In the genomic region with DNA sequence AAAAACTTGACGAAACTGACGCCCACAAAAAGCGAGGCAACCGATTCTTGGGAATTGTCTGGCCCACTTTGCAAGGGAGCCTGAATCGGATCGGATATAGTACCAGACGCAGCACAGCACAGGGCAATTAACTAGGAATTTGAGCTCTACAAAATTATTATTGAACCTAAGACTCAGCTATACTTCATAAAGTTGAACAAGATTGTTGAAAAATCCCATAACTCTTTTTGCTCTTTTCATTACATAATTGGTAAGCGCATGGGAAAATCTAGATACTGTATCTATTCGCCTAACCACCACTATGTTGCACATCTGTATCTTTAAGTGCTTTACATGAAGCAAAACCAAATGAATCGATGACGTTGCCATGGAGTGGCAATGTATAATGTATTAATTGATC, we compare ENCODE assay signal across 1 fruit fly cellular context.
TF ChIP-seq lines count a peak whose summit lies in the region.

No protein-coding gene starts in this region.

TF ChIP-seq in whole organism, embryonic, 481 proteins besides CTCF, POLR2A, EP300 and RAD21 (continued from another document and continues in another):
- TF ChIP-seq E2f2 (GFP tag; IDR thresholded peaks at IDR 0.05; lab: Robert Waterston, UW) = peak; percentile 43; the same call in 1 of the 2 replicates
- TF ChIP-seq TFAM (GFP tag; optimal IDR thresholded peaks at IDR 0.05; lab: Kevin White, UChicago) = no peak
- no peak for TF ChIP-seq CG10565 (GFP tag; optimal IDR thresholded peaks at IDR 0.05; lab: Kevin White, UChicago)
- TF ChIP-seq ap (GFP tag; IDR thresholded peaks at IDR 0.05; lab: Robert Waterston, UW) = peak; percentile 70
- no peak for TF ChIP-seq Poxn (GFP tag; IDR thresholded peaks at IDR 0.05; lab: Robert Waterston, UW)
- peak; percentile 79 for TF ChIP-seq fd96Cb (tag; optimal IDR thresholded peaks at IDR 0.05; lab: Kevin White, UChicago)
- no peak for TF ChIP-seq CG34224 (GFP tag; IDR thresholded peaks at IDR 0.05; lab: Robert Waterston, UW; ENCODE audit: partially characterized antibody)
- TF ChIP-seq ash1 (GFP tag; optimal IDR thresholded peaks at IDR 0.05; lab: Kevin White, UChicago) = no peak
- TF ChIP-seq CG2202 (tag; optimal IDR thresholded peaks at IDR 0.05; lab: Kevin White, UChicago) = peak; percentile 57
- TF ChIP-seq CG12391 (tag; optimal IDR thresholded peaks at IDR 0.05; lab: Kevin White, UChicago) = peak; percentile 76
- TF ChIP-seq Fer1 (GFP tag; optimal IDR thresholded peaks at IDR 0.05; lab: Kevin White, UChicago) = peak; percentile 57
- TF ChIP-seq CG1603 (tag; optimal IDR thresholded peaks at IDR 0.05; lab: Kevin White, UChicago) = peak; percentile 91
- no peak for TF ChIP-seq h (optimal IDR thresholded peaks at IDR 0.05; lab: Kevin White, UChicago)
- peak; percentile 72; the same call in 1 of the 2 replicates for TF ChIP-seq CG14014 (GFP tag; IDR thresholded peaks at IDR 0.05; lab: Robert Waterston, UW)
- TF ChIP-seq Xrp1 (GFP tag; IDR thresholded peaks at IDR 0.05; lab: Robert Waterston, UW) = peak; percentile 84
- TF ChIP-seq btn (GFP tag; optimal IDR thresholded peaks at IDR 0.05; lab: Kevin White, UChicago) = peak; percentile 73
- peak; percentile 66 for TF ChIP-seq Oaz (GFP tag; IDR thresholded peaks at IDR 0.05; lab: Robert Waterston, UW)
- TF ChIP-seq CG13287 (GFP tag; IDR thresholded peaks at IDR 0.05; lab: Robert Waterston, UW; ENCODE audit: partially characterized antibody) = no peak
- peak; percentile 50 for TF ChIP-seq CG18619 (GFP tag; optimal IDR thresholded peaks at IDR 0.05; lab: Kevin White, UChicago)
- peak; percentile 65 for TF ChIP-seq H15 (GFP tag; IDR thresholded peaks at IDR 0.05; lab: Robert Waterston, UW)
- peak; percentile 53 for TF ChIP-seq CG14965 (GFP tag; optimal IDR thresholded peaks at IDR 0.05; lab: Kevin White, UChicago; ENCODE audit: borderline replicate concordance)
- TF ChIP-seq CG31388 (GFP tag; optimal IDR thresholded peaks at IDR 0.05; lab: Kevin White, UChicago) = no peak
- TF ChIP-seq BEAF-32 (GFP tag; optimal IDR thresholded peaks at IDR 0.05; lab: Kevin White, UChicago) = no peak
- TF ChIP-seq CG2120 (GFP tag; optimal IDR thresholded peaks at IDR 0.05; lab: Kevin White, UChicago) = peak; percentile 33
- TF ChIP-seq bowl (GFP tag; IDR thresholded peaks at IDR 0.05; lab: Robert Waterston, UW) = no peak
- no peak for TF ChIP-seq knrl (GFP tag; IDR thresholded peaks at IDR 0.05; lab: Robert Waterston, UW; ENCODE audit: partially characterized antibody)
- peak; percentile 30 for TF ChIP-seq tup (GFP tag; optimal IDR thresholded peaks at IDR 0.05; lab: Kevin White, UChicago)
- no peak for TF ChIP-seq CG10321 (GFP tag; IDR thresholded peaks at IDR 0.05; lab: Robert Waterston, UW)
- no peak for TF ChIP-seq dan (GFP tag; IDR thresholded peaks at IDR 0.05; lab: Robert Waterston, UW)
- TF ChIP-seq Hsf (GFP tag; optimal IDR thresholded peaks at IDR 0.05; lab: Kevin White, UChicago) = peak; percentile 68
- TF ChIP-seq CG6813 (GFP tag; optimal IDR thresholded peaks at IDR 0.05; lab: Kevin White, UChicago) = peak; percentile 61
- TF ChIP-seq CG9437 (GFP tag; optimal IDR thresholded peaks at IDR 0.05; lab: Kevin White, UChicago) = peak; percentile 65
- TF ChIP-seq ci (GFP tag; IDR thresholded peaks at IDR 0.05; lab: Robert Waterston, UW) = peak; percentile 94
- no peak for TF ChIP-seq lov (optimal IDR thresholded peaks at IDR 0.05; lab: Kevin White, UChicago)
- peak; percentile 67; the same call in 2 of the 3 replicates for TF ChIP-seq lov (GFP tag; IDR thresholded peaks at IDR 0.05; lab: Robert Waterston, UW)
- TF ChIP-seq CG4282 (GFP tag; optimal IDR thresholded peaks at IDR 0.05; lab: Kevin White, UChicago) = no peak
- TF ChIP-seq Sry-β (GFP tag; optimal IDR thresholded peaks at IDR 0.05; lab: Kevin White, UChicago) = peak; percentile 24
- no peak for TF ChIP-seq sd (tag; optimal IDR thresholded peaks at IDR 0.05; lab: Kevin White, UChicago)
- TF ChIP-seq CG17829 (tag; optimal IDR thresholded peaks at IDR 0.05; lab: Kevin White, UChicago) = peak; percentile 78
- peak; percentile 71 for TF ChIP-seq bcd (GFP tag; optimal IDR thresholded peaks at IDR 0.05; lab: Kevin White, UChicago)
- peak; percentile 74 for TF ChIP-seq Asciz (GFP tag; optimal IDR thresholded peaks at IDR 0.05; lab: Kevin White, UChicago)
- no peak for TF ChIP-seq CG3726 (GFP tag; IDR thresholded peaks at IDR 0.05; lab: Robert Waterston, UW)
- TF ChIP-seq Dref (GFP tag; IDR thresholded peaks at IDR 0.05; lab: Robert Waterston, UW) = no peak
- peak; percentile 85 for TF ChIP-seq CG2678 (tag; optimal IDR thresholded peaks at IDR 0.05; lab: Kevin White, UChicago)
- TF ChIP-seq kay (GFP tag; optimal IDR thresholded peaks at IDR 0.05; lab: Kevin White, UChicago) = peak; percentile 31
- peak; percentile 87 for TF ChIP-seq CG11504 (tag; optimal IDR thresholded peaks at IDR 0.05; lab: Kevin White, UChicago)
- peak; percentile 34; the same call in 1 of the 2 replicates for TF ChIP-seq gt (GFP tag; IDR thresholded peaks at IDR 0.05; lab: Robert Waterston, UW)
- no peak for TF ChIP-seq sc (optimal IDR thresholded peaks at IDR 0.05; lab: Kevin White, UChicago)
- peak; percentile 68 for TF ChIP-seq sc (GFP tag; optimal IDR thresholded peaks at IDR 0.05; lab: Kevin White, UChicago)
- TF ChIP-seq CG10979 (tag; optimal IDR thresholded peaks at IDR 0.05; lab: Kevin White, UChicago) = peak; percentile 84
- TF ChIP-seq tap (tag; optimal IDR thresholded peaks at IDR 0.05; lab: Kevin White, UChicago) = peak; percentile 76
- TF ChIP-seq CG14860 (GFP tag; IDR thresholded peaks at IDR 0.05; lab: Robert Waterston, UW; ENCODE audit: partially characterized antibody) = no peak
- TF ChIP-seq CG32532 (GFP tag; IDR thresholded peaks at IDR 0.05; lab: Robert Waterston, UW) = peak; percentile 61
- peak; percentile 55 for TF ChIP-seq CG1792 (GFP tag; optimal IDR thresholded peaks at IDR 0.05; lab: Kevin White, UChicago)
- peak; percentile 63 for TF ChIP-seq CG9817 (tag; optimal IDR thresholded peaks at IDR 0.05; lab: Kevin White, UChicago)
- peak; percentile 65 for TF ChIP-seq wor (GFP tag; IDR thresholded peaks at IDR 0.05; lab: Robert Waterston, UW)
- TF ChIP-seq grau (tag; optimal IDR thresholded peaks at IDR 0.05; lab: Kevin White, UChicago) = peak; percentile 76
- 0 out of 2 replicates have a peak, but pooled peaks have one; percentile 41 for TF ChIP-seq CG32767 (GFP tag; IDR thresholded peaks at IDR 0.05; lab: Robert Waterston, UW)
- peak; percentile 31; the same call in 1 of the 2 replicates for TF ChIP-seq CG9932 (GFP tag; IDR thresholded peaks at IDR 0.05; lab: Robert Waterston, UW)
- peak; percentile 85 for TF ChIP-seq Oli (tag; optimal IDR thresholded peaks at IDR 0.05; lab: Kevin White, UChicago)
- TF ChIP-seq eyg (GFP tag; optimal IDR thresholded peaks at IDR 0.05; lab: Kevin White, UChicago) = peak; percentile 39
- TF ChIP-seq CG13775 (GFP tag; optimal IDR thresholded peaks at IDR 0.05; lab: Kevin White, UChicago) = peak; percentile 18
- TF ChIP-seq Sox100B (GFP tag; optimal IDR thresholded peaks at IDR 0.05; lab: Kevin White, UChicago) = peak; percentile 70
- TF ChIP-seq CG17361 (GFP tag; IDR thresholded peaks at IDR 0.05; lab: Robert Waterston, UW) = peak; percentile 83
- TF ChIP-seq CG4707 (GFP tag; optimal IDR thresholded peaks at IDR 0.05; lab: Kevin White, UChicago) = peak; percentile 65
- no peak for TF ChIP-seq Dip3 (GFP tag; optimal IDR thresholded peaks at IDR 0.05; lab: Kevin White, UChicago)
- TF ChIP-seq CG5180 (GFP tag; optimal IDR thresholded peaks at IDR 0.05; lab: Kevin White, UChicago) = peak; percentile 60
- TF ChIP-seq caup (GFP tag; optimal IDR thresholded peaks at IDR 0.05; lab: Kevin White, UChicago; ENCODE audit: severe bottlenecking) = peak; percentile 9
- TF ChIP-seq Ssrp (tag; optimal IDR thresholded peaks at IDR 0.05; lab: Kevin White, UChicago) = peak; percentile 76
- peak; percentile 61 for TF ChIP-seq gcm (GFP tag; optimal IDR thresholded peaks at IDR 0.05; lab: Kevin White, UChicago)
- TF ChIP-seq CG16815 (GFP tag; optimal IDR thresholded peaks at IDR 0.05; lab: Kevin White, UChicago) = peak; percentile 24
- TF ChIP-seq Hr3 (GFP tag; optimal IDR thresholded peaks at IDR 0.05; lab: Kevin White, UChicago) = peak; percentile 79
- no peak for TF ChIP-seq stwl (tag; optimal IDR thresholded peaks at IDR 0.05; lab: Kevin White, UChicago)
- no peak for TF ChIP-seq seq (GFP tag; IDR thresholded peaks at IDR 0.05; lab: Robert Waterston, UW)
- TF ChIP-seq cas (GFP tag; IDR thresholded peaks at IDR 0.05; lab: Robert Waterston, UW) = no peak
- no peak for TF ChIP-seq hth (optimal IDR thresholded peaks at IDR 0.05; lab: Kevin White, UChicago)
- peak; percentile 57 for TF ChIP-seq nau (GFP tag; optimal IDR thresholded peaks at IDR 0.05; lab: Kevin White, UChicago)
- peak; percentile 80 for TF ChIP-seq Ets65A (GFP tag; lab: Kevin White, UChicago)
- peak; percentile 26 for TF ChIP-seq slou (GFP tag; optimal IDR thresholded peaks at IDR 0.05; lab: Kevin White, UChicago)
- TF ChIP-seq luna (GFP tag; optimal IDR thresholded peaks at IDR 0.05; lab: Kevin White, UChicago) = no peak
- no peak for TF ChIP-seq p53 (GFP tag; optimal IDR thresholded peaks at IDR 0.05; lab: Kevin White, UChicago)
- no peak for TF ChIP-seq insv (GFP tag; optimal IDR thresholded peaks at IDR 0.05; lab: Kevin White, UChicago)
- peak; percentile 55 for TF ChIP-seq CG3847 (GFP tag; IDR thresholded peaks at IDR 0.05; lab: Robert Waterston, UW)
- peak; percentile 52 for TF ChIP-seq ERR (GFP tag; optimal IDR thresholded peaks at IDR 0.05; lab: Kevin White, UChicago)
- peak; percentile 63 for TF ChIP-seq pb (GFP tag; optimal IDR thresholded peaks at IDR 0.05; lab: Kevin White, UChicago)
- TF ChIP-seq esg (GFP tag; conservative IDR thresholded peaks at IDR 0.05; lab: Robert Waterston, UW) = peak; percentile 64
- TF ChIP-seq BtbVII (GFP tag; optimal IDR thresholded peaks at IDR 0.05; lab: Kevin White, UChicago) = no peak
- TF ChIP-seq CG10267 (tag; optimal IDR thresholded peaks at IDR 0.05; lab: Kevin White, UChicago) = peak; percentile 65
- peak; percentile 68 for TF ChIP-seq CG5245 (GFP tag; optimal IDR thresholded peaks at IDR 0.05; lab: Kevin White, UChicago)
- peak; percentile 65 to 78 for TF ChIP-seq dpn (GFP tag; optimal IDR thresholded peaks at IDR 0.05; lab: Kevin White, UChicago)
- peak; percentile 90 for TF ChIP-seq Med (GFP tag; lab: Kevin White, UChicago)
- TF ChIP-seq H2.0 (GFP tag; IDR thresholded peaks at IDR 0.05; lab: Robert Waterston, UW) = peak; percentile 62
- TF ChIP-seq dm (GFP tag; optimal IDR thresholded peaks at IDR 0.05; lab: Kevin White, UChicago) = peak; percentile 15
- TF ChIP-seq Jarid2 (GFP tag; optimal IDR thresholded peaks at IDR 0.05; lab: Kevin White, UChicago) = peak; percentile 27
- TF ChIP-seq PHDP (tag; optimal IDR thresholded peaks at IDR 0.05; lab: Kevin White, UChicago) = peak; percentile 82
- TF ChIP-seq ro (GFP tag; IDR thresholded peaks at IDR 0.05; lab: Robert Waterston, UW) = no peak
- TF ChIP-seq CG8765 (GFP tag; IDR thresholded peaks at IDR 0.05; lab: Robert Waterston, UW) = peak; percentile 34; the same call in 1 of the 2 replicates
- TF ChIP-seq corto (GFP tag; optimal IDR thresholded peaks at IDR 0.05; lab: Kevin White, UChicago) = no peak
- TF ChIP-seq CG4360 (GFP tag; IDR thresholded peaks at IDR 0.05; lab: Robert Waterston, UW) = peak; percentile 37; the same call in 1 of the 2 replicates
- TF ChIP-seq da (GFP tag; optimal IDR thresholded peaks at IDR 0.05; lab: Kevin White, UChicago) = peak; percentile 38
- peak; percentile 87 for TF ChIP-seq ATbp (GFP tag; optimal IDR thresholded peaks at IDR 0.05; lab: Kevin White, UChicago)
- no peak for TF ChIP-seq Dbx (GFP tag; IDR thresholded peaks at IDR 0.05; lab: Robert Waterston, UW)
- no peak for TF ChIP-seq gfzf (GFP tag; optimal IDR thresholded peaks at IDR 0.05; lab: Kevin White, UChicago)
- no peak for TF ChIP-seq CG16813 (GFP tag; IDR thresholded peaks at IDR 0.05; lab: Robert Waterston, UW; ENCODE audit: partially characterized antibody)
- TF ChIP-seq Rx (GFP tag; IDR thresholded peaks at IDR 0.05; lab: Robert Waterston, UW) = peak; percentile 60
- TF ChIP-seq Eip74EF (GFP tag; optimal IDR thresholded peaks at IDR 0.05; lab: Kevin White, UChicago) = peak in 1 of 2 experiments; percentile 82
- peak; percentile 36 for TF ChIP-seq CG12299 (tag; optimal IDR thresholded peaks at IDR 0.05; lab: Kevin White, UChicago)
- TF ChIP-seq sob (GFP tag; IDR thresholded peaks at IDR 0.05; lab: Robert Waterston, UW) = peak; percentile 51
- peak; percentile 34 for TF ChIP-seq CG10147 (GFP tag; optimal IDR thresholded peaks at IDR 0.05; lab: Kevin White, UChicago)
- TF ChIP-seq CG11093 (GFP tag; IDR thresholded peaks at IDR 0.05; lab: Robert Waterston, UW) = 0 out of 3 replicates have a peak, but pooled peaks have one; percentile 15
- peak; percentile 57 for TF ChIP-seq fd64A (GFP tag; optimal IDR thresholded peaks at IDR 0.05; lab: Kevin White, UChicago)
- no peak for TF ChIP-seq pfk (GFP tag; optimal IDR thresholded peaks at IDR 0.05; lab: Kevin White, UChicago)
- no peak for TF ChIP-seq Neu2 (GFP tag; optimal IDR thresholded peaks at IDR 0.05; lab: Kevin White, UChicago; ENCODE audit: borderline replicate concordance)
- TF ChIP-seq lola (GFP tag; optimal IDR thresholded peaks at IDR 0.05; lab: Kevin White, UChicago) = peak in 1 of 3 experiments; percentile 65
- TF ChIP-seq sqz (GFP tag; optimal IDR thresholded peaks at IDR 0.05; lab: Kevin White, UChicago) = peak; percentile 10
- TF ChIP-seq CG8089 (GFP tag; optimal IDR thresholded peaks at IDR 0.05; lab: Kevin White, UChicago) = peak; percentile 26
- peak; percentile 82; the same call in 2 of the 3 replicates for TF ChIP-seq so (GFP tag; IDR thresholded peaks at IDR 0.05; lab: Robert Waterston, UW)
- peak; percentile 68 for TF ChIP-seq ewg (GFP tag; optimal IDR thresholded peaks at IDR 0.05; lab: Kevin White, UChicago)
- peak; percentile 61 for TF ChIP-seq Chrac-16 (GFP tag; optimal IDR thresholded peaks at IDR 0.05; lab: Kevin White, UChicago)
- TF ChIP-seq Lpt (GFP tag; optimal IDR thresholded peaks at IDR 0.05; lab: Kevin White, UChicago) = no peak
- TF ChIP-seq CG12155 (GFP tag; optimal IDR thresholded peaks at IDR 0.05; lab: Kevin White, UChicago) = peak; percentile 43
- TF ChIP-seq Optix (GFP tag; IDR thresholded peaks at IDR 0.05; lab: Robert Waterston, UW) = peak; percentile 75
- TF ChIP-seq CG18764 (GFP tag; optimal IDR thresholded peaks at IDR 0.05; lab: Kevin White, UChicago) = peak; percentile 54
- peak; percentile 68 for TF ChIP-seq CG11456 (GFP tag; IDR thresholded peaks at IDR 0.05; lab: Robert Waterston, UW)
- TF ChIP-seq CG8944 (GFP tag; optimal IDR thresholded peaks at IDR 0.05; lab: Kevin White, UChicago) = peak; percentile 69
- TF ChIP-seq CG14050 (GFP tag; IDR thresholded peaks at IDR 0.05; lab: Robert Waterston, UW) = peak; percentile 66
- peak; percentile 84 for TF ChIP-seq gem (tag; optimal IDR thresholded peaks at IDR 0.05; lab: Kevin White, UChicago)
